Worm (Caenorhabditis elegans) whole organism, L2 larva: ENCODE measurements around the gene fbxa-139.
A peak's percentile ranks its signal among the peaks of the same experiment; 100 is the strongest.

ENCODE experiments used
- C34F6.9 ChIP-seq: fragments of 150-350 bp; optimal IDR thresholded peaks from 2 replicates; lab custom pipeline; 2014; ENCODE audit warnings: missing biosample characterization, missing genetic modification characterization
- F13H6.1 ChIP-seq: sonication (generic microtip); optimal IDR thresholded peaks from 2 replicates; lab custom pipeline; 2016; ENCODE audit warnings: missing genetic modification characterization, missing compliant biosample characterization
- R02D3.7 ChIP-seq: fragments of 150-350 bp; optimal IDR thresholded peaks from 2 replicates; lab custom pipeline; 2014; ENCODE audit warnings: missing biosample characterization, missing genetic modification characterization
- Y55F3AM.14 ChIP-seq: fragments of 200-800 bp; sonication (Bioruptor generic); optimal IDR thresholded peaks from 2 replicates; lab custom pipeline; 2018; ENCODE audit warnings: mild to moderate bottlenecking, missing genetic modification characterization, missing compliant biosample characterization
- ZK546.5 ChIP-seq: sonication (generic microtip); optimal IDR thresholded peaks from 2 replicates; lab custom pipeline; 2017; ENCODE audit warnings: missing biosample characterization, missing genetic modification characterization
- alr-1 ChIP-seq: fragments of 150-350 bp; optimal IDR thresholded peaks from 2 replicates; lab custom pipeline; 2014; ENCODE audit warnings: missing biosample characterization, missing genetic modification characterization
- aly-2 ChIP-seq: fragments of 150-350 bp; optimal IDR thresholded peaks from 2 replicates; lab custom pipeline; 2014; ENCODE audit warnings: missing biosample characterization, missing genetic modification characterization
- ama-1 ChIP-seq: fragments of 150-350 bp; optimal IDR thresholded peaks from 2 replicates; lab custom pipeline; 2018; ENCODE audit warnings: inconsistent platforms
- blmp-1 ChIP-seq: sonication (generic microtip); optimal IDR thresholded peaks from 2 replicates; lab custom pipeline; 2017; ENCODE audit warnings: missing genetic modification characterization, mild to moderate bottlenecking, missing compliant biosample characterization, antibody characterized with exemption, moderate library complexity; ENCODE audit not compliant: insufficient read depth
- ceh-16 ChIP-seq: fragments of 150-350 bp; optimal IDR thresholded peaks from 2 replicates; lab custom pipeline; 2014; ENCODE audit warnings: missing biosample characterization, missing genetic modification characterization
- ceh-82 ChIP-seq: fragments of 150-350 bp; optimal IDR thresholded peaks from 2 replicates; lab custom pipeline; 2014; ENCODE audit warnings: missing biosample characterization, missing genetic modification characterization
- crh-2 ChIP-seq: sonication (generic microtip); optimal IDR thresholded peaks from 2 replicates; lab custom pipeline; 2017; ENCODE audit warnings: missing biosample characterization, missing genetic modification characterization
- dmd-4 ChIP-seq: sonication (generic microtip); optimal IDR thresholded peaks from 2 replicates; lab custom pipeline; 2017; ENCODE audit warnings: missing biosample characterization, missing genetic modification characterization
- egl-27 ChIP-seq: sonication (generic microtip); optimal IDR thresholded peaks from 3 replicates; lab custom pipeline; 2017; ENCODE audit warnings: missing biosample characterization, missing genetic modification reagents, missing genetic modification characterization
- elt-1 ChIP-seq: fragments of 150-350 bp; optimal IDR thresholded peaks from 2 replicates; lab custom pipeline; 2014; ENCODE audit warnings: missing biosample characterization, missing genetic modification characterization
- elt-3 ChIP-seq: sonication (generic microtip); optimal IDR thresholded peaks from 2 replicates; lab custom pipeline; 2017; ENCODE audit warnings: missing biosample characterization, missing genetic modification characterization
- fos-1 ChIP-seq: fragments of 150-350 bp; optimal IDR thresholded peaks from 2 replicates; lab custom pipeline; 2014; ENCODE audit warnings: missing biosample characterization, missing genetic modification characterization
- gmeb-1 ChIP-seq: fragments of 150-350 bp; optimal IDR thresholded peaks from 2 replicates; lab custom pipeline; 2014; ENCODE audit warnings: missing biosample characterization, missing genetic modification characterization
- lin-11 ChIP-seq: fragments of 150-350 bp; sonication (generic microtip); optimal IDR thresholded peaks from 2 replicates; lab custom pipeline; 2014; ENCODE audit warnings: missing biosample characterization, missing genetic modification characterization, inconsistent platforms, mixed read lengths
- lin-13 ChIP-seq: fragments of 150-350 bp; optimal IDR thresholded peaks from 2 replicates; lab custom pipeline; 2014; ENCODE audit warnings: missing biosample characterization, missing genetic modification reagents, missing genetic modification characterization
- lin-39 ChIP-seq: fragments of 150-350 bp; optimal IDR thresholded peaks from 2 replicates; lab custom pipeline; 2014; ENCODE audit warnings: missing biosample characterization, missing genetic modification reagents, missing genetic modification characterization
- lsy-2 ChIP-seq, 2 experiments: fragments of 150-350 bp in 1 of 2; sonication (generic microtip) in 1 of 2; optimal IDR thresholded peaks; 2 replicates each; lab custom pipeline; 2014 to 2017; ENCODE audit warnings: missing biosample characterization in 2 of 2, missing genetic modification characterization in 2 of 2
- mab-5 ChIP-seq: fragments of 150-350 bp; optimal IDR thresholded peaks from 2 replicates; lab custom pipeline; 2014; ENCODE audit warnings: missing biosample characterization, missing genetic modification characterization
- mbf-1 ChIP-seq: sonication (generic microtip); optimal IDR thresholded peaks from 2 replicates; lab custom pipeline; 2017; ENCODE audit warnings: missing biosample characterization, missing genetic modification characterization
- mdl-1 ChIP-seq, 2 experiments: fragments of 150-350 bp in 1 of 2; sonication (generic microtip) in 1 of 2; optimal IDR thresholded peaks; 2 replicates each; lab custom pipeline; 2017; ENCODE audit warnings: missing biosample characterization in 2 of 2, missing genetic modification characterization in 2 of 2
- nhr-10 ChIP-seq: sonication (generic microtip); optimal IDR thresholded peaks from 2 replicates; lab custom pipeline; 2017; ENCODE audit warnings: missing biosample characterization, missing genetic modification characterization
- nhr-11 ChIP-seq: fragments of 150-350 bp; optimal IDR thresholded peaks from 2 replicates; lab custom pipeline; 2014; ENCODE audit warnings: missing biosample characterization, missing genetic modification characterization
- nhr-12 ChIP-seq: fragments of 150-350 bp; optimal IDR thresholded peaks from 2 replicates; lab custom pipeline; 2014; ENCODE audit warnings: missing biosample characterization, missing genetic modification characterization
- nhr-129 ChIP-seq: fragments of 150-350 bp; optimal IDR thresholded peaks from 2 replicates; lab custom pipeline; 2014; ENCODE audit warnings: missing biosample characterization, missing genetic modification characterization
- nhr-21 ChIP-seq: fragments of 150-350 bp; optimal IDR thresholded peaks from 2 replicates; lab custom pipeline; 2014; ENCODE audit warnings: missing biosample characterization, missing genetic modification characterization
- nhr-23 ChIP-seq: fragments of 150-350 bp; optimal IDR thresholded peaks from 2 replicates; lab custom pipeline; 2014; ENCODE audit warnings: missing biosample characterization, missing genetic modification reagents, missing genetic modification characterization
- nhr-237 ChIP-seq: fragments of 150-350 bp; optimal IDR thresholded peaks from 2 replicates; lab custom pipeline; 2014; ENCODE audit warnings: missing biosample characterization, missing genetic modification characterization
- nhr-25 ChIP-seq: fragments of 150-350 bp; sonication (generic microtip); optimal IDR thresholded peaks from 3 replicates; lab custom pipeline; 2014; ENCODE audit warnings: missing biosample characterization, missing genetic modification characterization
- nhr-6 ChIP-seq: fragments of 150-350 bp; optimal IDR thresholded peaks from 2 replicates; lab custom pipeline; 2014; ENCODE audit warnings: missing biosample characterization, missing genetic modification characterization
- nhr-77 ChIP-seq: fragments of 150-350 bp; optimal IDR thresholded peaks from 2 replicates; lab custom pipeline; 2014; ENCODE audit warnings: missing biosample characterization, missing genetic modification characterization
- peb-1 ChIP-seq: fragments of 150-350 bp; optimal IDR thresholded peaks from 2 replicates; lab custom pipeline; 2014; ENCODE audit warnings: missing biosample characterization, missing genetic modification characterization
- sem-4 ChIP-seq: fragments of 150-350 bp; optimal IDR thresholded peaks from 2 replicates; lab custom pipeline; 2014; ENCODE audit warnings: missing biosample characterization, missing genetic modification reagents, missing genetic modification characterization
- skn-1 ChIP-seq: sonication (generic microtip); optimal IDR thresholded peaks from 2 replicates; lab custom pipeline; 2017; ENCODE audit warnings: missing biosample characterization, missing genetic modification characterization
- sma-3 ChIP-seq: sonication (generic microtip); optimal IDR thresholded peaks from 2 replicates; lab custom pipeline; 2016; ENCODE audit warnings: missing genetic modification reagents, missing genetic modification characterization, missing compliant biosample characterization
- sma-9 ChIP-seq, 2 experiments: fragments of 150-350 bp in 1 of 2; sonication (generic microtip) in 1 of 2; optimal IDR thresholded peaks; 2 replicates each; lab custom pipeline; 2014 to 2016; ENCODE audit warnings: missing genetic modification characterization in 2 of 2, mild to moderate bottlenecking in 1 of 2, missing biosample characterization in 1 of 2, missing compliant biosample characterization in 1 of 2, missing genetic modification reagents in 1 of 2, moderate library complexity in 1 of 2
- snpc-4 ChIP-seq: fragments of 150-350 bp; optimal IDR thresholded peaks from 2 replicates; lab custom pipeline; 2014; ENCODE audit warnings: missing biosample characterization, missing genetic modification characterization
- unc-39 ChIP-seq: fragments of 150-350 bp; optimal IDR thresholded peaks from 2 replicates; lab custom pipeline; 2014; ENCODE audit warnings: missing biosample characterization, missing genetic modification characterization
- unc-55 ChIP-seq: fragments of 150-350 bp; sonication (generic microtip); optimal IDR thresholded peaks from 3 replicates; lab custom pipeline; 2014; ENCODE audit warnings: missing biosample characterization, missing genetic modification reagents, missing genetic modification characterization
- unc-62 ChIP-seq: fragments of 150-350 bp; optimal IDR thresholded peaks from 2 replicates; lab custom pipeline; 2014; ENCODE audit warnings: missing biosample characterization, missing genetic modification reagents, missing genetic modification characterization
- zag-1 ChIP-seq: fragments of 150-350 bp; optimal IDR thresholded peaks from 2 replicates; lab custom pipeline; 2014; ENCODE audit warnings: missing biosample characterization, missing genetic modification characterization
- ztf-1 ChIP-seq: fragments of 200-800 bp; sonication (Bioruptor generic); conservative IDR thresholded peaks from 2 replicates; pipeline ENCODE4 v1.3.6; 2022; ENCODE audit warnings: missing genetic modification characterization, missing compliant biosample characterization
- ztf-11 ChIP-seq: sonication (generic microtip); optimal IDR thresholded peaks from 2 replicates; lab custom pipeline; 2017; ENCODE audit warnings: missing biosample characterization, missing genetic modification characterization
- ztf-4 ChIP-seq: fragments of 150-350 bp; optimal IDR thresholded peaks from 2 replicates; lab custom pipeline; 2014; ENCODE audit warnings: missing biosample characterization, missing genetic modification characterization

fbxa-139 gene

DNA sequence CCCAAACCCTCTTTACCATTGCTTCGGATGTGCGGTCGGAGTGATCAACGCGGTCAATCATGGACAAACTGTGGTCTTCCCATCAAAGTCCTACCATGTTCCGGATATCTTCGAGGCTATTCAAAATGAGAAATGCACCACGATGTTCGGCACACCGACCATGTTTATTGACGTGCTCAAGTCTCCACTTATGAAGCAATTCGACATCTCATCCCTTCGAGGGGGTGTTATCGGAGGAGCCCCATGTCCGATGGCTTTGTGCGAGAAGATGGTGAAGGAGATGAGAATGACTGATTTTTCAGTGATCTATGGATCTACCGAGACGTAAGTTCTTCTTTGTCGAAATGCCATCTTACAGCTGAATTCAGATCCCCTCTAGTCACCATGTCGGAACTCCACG, 26.1 kb downstream of the fbxa-139 start:
- TF ChIP-seq ZK546.5 (tag; lab: Kevin White, UChicago) (no peak), ama-1 (lab: Kevin White, UChicago) (peak; percentile 69), nhr-10 (tag; lab: Kevin White, UChicago) (no peak)

ce11 chrV:15567344-15567804, 27.1 kb downstream of the fbxa-139 start, which contains the start of gene acs-2:
acs-2 (plus strand) TSS chrV:15567394.
- TF ChIP-seq aly-2 (tag; lab: Kevin White, UChicago) (no peak), nhr-23 (tag; lab: Kevin White, UChicago) (no peak), unc-62 (no peak), nhr-77 (tag; lab: Kevin White, UChicago) (no peak), skn-1 (tag; lab: Kevin White, UChicago) (no peak), nhr-12 (no peak), elt-1 (no peak)

ce11 chrV:15566511-15567178, 27.8 kb downstream of the fbxa-139 start:
- TF ChIP-seq lin-11 (peak; percentile 57), ceh-16 (tag; lab: Kevin White, UChicago) (peak; percentile 68), ZK546.5 (tag; lab: Kevin White, UChicago) (no peak), nhr-25 (tag; lab: Kevin White, UChicago) (peak; percentile 70), ztf-11 (tag; lab: Kevin White, UChicago) (no peak), fos-1 (tag; lab: Kevin White, UChicago) (no peak), sem-4 (tag; lab: Kevin White, UChicago) (peak; percentile 73), sma-9 (GFP tag; optimal IDR thresholded peaks at IDR 0.05; lab: Kevin White, UChicago) (peak; percentile 94), sma-9 (tag; optimal IDR thresholded peaks at IDR 0.05; lab: Kevin White, UChicago) (no peak), nhr-6 (tag; lab: Kevin White, UChicago) (peak; percentile 29), nhr-237 (no peak), ama-1 (lab: Kevin White, UChicago) (peak; percentile 95), elt-3 (tag; lab: Kevin White, UChicago) (no peak), lin-39 (tag; lab: Kevin White, UChicago) (no peak), unc-55 (GFP tag; lab: Kevin White, UChicago) (peak; percentile 6), C34F6.9 (tag; lab: Kevin White, UChicago) (peak; percentile 76), lsy-2 (tag; optimal IDR thresholded peaks at IDR 0.05; lab: Kevin White, UChicago) (peak in 1 of 2 experiments; percentile 84), F13H6.1 (tag; lab: Kevin White, UChicago) (peak; percentile 81), unc-62 (no peak), nhr-11 (tag; lab: Kevin White, UChicago) (no peak), skn-1 (tag; lab: Kevin White, UChicago) (no peak), nhr-129 (peak; percentile 97), mab-5 (tag; lab: Kevin White, UChicago) (peak; percentile 76), ztf-4 (tag; lab: Kevin White, UChicago) (peak; percentile 42), lin-13 (peak; percentile 25), nhr-12 (no peak), Y55F3AM.14 (GFP tag; lab: Kevin White, UChicago) (no peak), egl-27 (tag; lab: Kevin White, UChicago) (no peak), blmp-1 (tag; lab: Kevin White, UChicago) (peak; percentile 40), gmeb-1 (tag; lab: Kevin White, UChicago) (peak; percentile 70), unc-39 (tag; lab: Kevin White, UChicago) (no peak), nhr-77 (tag; lab: Kevin White, UChicago) (no peak), sma-3 (peak; percentile 50), peb-1 (tag; lab: Kevin White, UChicago) (no peak), crh-2 (tag; lab: Kevin White, UChicago) (peak; percentile 83), R02D3.7 (no peak), snpc-4 (tag; lab: Kevin White, UChicago) (peak; percentile 63), mbf-1 (tag; lab: Kevin White, UChicago) (no peak), elt-1 (no peak), mdl-1 (tag; optimal IDR thresholded peaks at IDR 0.05; lab: Kevin White, UChicago) (peak; percentile 45 to 89), nhr-21 (tag; lab: Kevin White, UChicago) (peak; percentile 94), ztf-1 (GFP tag; lab: Robert Waterston, UW) (no peak), aly-2 (tag; lab: Kevin White, UChicago) (no peak), nhr-10 (tag; lab: Kevin White, UChicago) (no peak), ceh-82 (tag; lab: Kevin White, UChicago) (no peak), dmd-4 (tag; lab: Kevin White, UChicago) (no peak), alr-1 (tag; lab: Kevin White, UChicago) (no peak), zag-1 (tag; lab: Kevin White, UChicago) (no peak), nhr-23 (tag; lab: Kevin White, UChicago) (no peak)
